Worm (Caenorhabditis elegans) whole organism, young adult: ENCODE results near the gene tbx-8.
A peak's percentile ranks its signal among the peaks of the same experiment; 100 is the strongest.

Experiments
- B0261.1 ChIP-seq: sonication (generic microtip); optimal IDR thresholded peaks from 2 replicates; lab custom pipeline; 2016; ENCODE audit warnings: mild to moderate bottlenecking, missing genetic modification characterization, moderate library complexity, missing compliant biosample characterization
- B0336.3 ChIP-seq: fragments of 200-800 bp; sonication (Bioruptor generic); IDR thresholded peaks from 2 replicates; pipeline ENCODE4 v1.3.6; 2022; ENCODE audit warnings: missing genetic modification characterization, missing compliant biosample characterization
- C06A6.2 ChIP-seq: fragments of 200-800 bp; sonication (Bioruptor generic); conservative IDR thresholded peaks from 2 replicates; pipeline ENCODE4 v1.3.6; 2022; ENCODE audit warnings: missing genetic modification characterization, missing compliant biosample characterization
- F22D6.2 ChIP-seq: sonication (generic microtip); optimal IDR thresholded peaks from 2 replicates; lab custom pipeline; 2016; ENCODE audit warnings: mild to moderate bottlenecking, missing genetic modification characterization, missing compliant biosample characterization
- F37B4.10 ChIP-seq: fragments of 200-800 bp; sonication (Bioruptor generic); IDR thresholded peaks from 2 replicates; pipeline ENCODE4 v1.3.6; 2022; ENCODE audit warnings: missing genetic modification characterization, missing compliant biosample characterization
- T07F8.4 ChIP-seq: sonication (generic microtip); optimal IDR thresholded peaks from 2 replicates; lab custom pipeline; 2016; ENCODE audit warnings: mild to moderate bottlenecking, missing genetic modification characterization, moderate library complexity, missing compliant biosample characterization
- Y53F4B.3 ChIP-seq: fragments of 200-800 bp; sonication (Bioruptor generic); IDR thresholded peaks from 2 replicates; pipeline ENCODE4 v1.3.6; 2022; ENCODE audit warnings: missing genetic modification reagents, missing genetic modification characterization, missing compliant biosample characterization
- athp-1 ChIP-seq: sonication (generic microtip); optimal IDR thresholded peaks from 2 replicates; lab custom pipeline; 2017; ENCODE audit warnings: mild to moderate bottlenecking, missing genetic modification characterization, missing compliant biosample characterization
- bed-1 ChIP-seq: fragments of 200-800 bp; sonication (Bioruptor generic); IDR thresholded peaks from 2 replicates; pipeline ENCODE4 v1.3.6; 2022; ENCODE audit warnings: missing genetic modification reagents, missing genetic modification characterization, missing compliant biosample characterization
- bed-2 ChIP-seq: fragments of 200-800 bp; sonication (Bioruptor generic); IDR thresholded peaks from 2 replicates; pipeline ENCODE4 v1.3.6; 2022; ENCODE audit warnings: missing genetic modification reagents, missing genetic modification characterization, missing compliant biosample characterization
- cebp-2 ChIP-seq: fragments of 200-800 bp; sonication (Bioruptor generic); IDR thresholded peaks from 2 replicates; pipeline ENCODE4 v1.3.6; 2022; ENCODE audit warnings: missing genetic modification characterization, missing compliant biosample characterization
- ceh-100 ChIP-seq: fragments of 200-800 bp; sonication (Bioruptor generic); IDR thresholded peaks from 2 replicates; pipeline ENCODE4 v1.3.6; 2022; ENCODE audit warnings: missing genetic modification reagents, missing genetic modification characterization, missing compliant biosample characterization
- ceh-27 ChIP-seq: fragments of 200-800 bp; sonication (Bioruptor generic); optimal IDR thresholded peaks from 2 replicates; lab custom pipeline; 2018; ENCODE audit warnings: mild to moderate bottlenecking, missing genetic modification characterization, moderate library complexity, missing compliant biosample characterization
- ceh-58 ChIP-seq: fragments of 200-800 bp; sonication (Bioruptor generic); IDR thresholded peaks from 2 replicates; pipeline ENCODE4 v1.3.6; 2022; ENCODE audit warnings: missing genetic modification characterization, missing compliant biosample characterization
- ceh-91 ChIP-seq: fragments of 200-800 bp; sonication (Bioruptor generic); IDR thresholded peaks from 2 replicates; pipeline ENCODE4 v1.3.6; 2022; ENCODE audit warnings: missing genetic modification reagents, missing genetic modification characterization, missing compliant biosample characterization
- dpff-1 ChIP-seq: sonication (generic microtip); optimal IDR thresholded peaks from 2 replicates; lab custom pipeline; 2017; ENCODE audit warnings: mild to moderate bottlenecking, missing genetic modification characterization, missing compliant biosample characterization
- egl-18 ChIP-seq: fragments of 200-800 bp; sonication (Bioruptor generic); IDR thresholded peaks from 2 replicates; pipeline ENCODE4 v1.3.6; 2022; ENCODE audit warnings: missing genetic modification reagents, missing genetic modification characterization, missing compliant biosample characterization
- egrh-3 ChIP-seq: fragments of 200-800 bp; sonication (Bioruptor generic); IDR thresholded peaks from 2 replicates; pipeline ENCODE4 v1.3.6; 2022; ENCODE audit warnings: missing genetic modification reagents, missing genetic modification characterization, missing compliant biosample characterization
- ets-4 ChIP-seq: fragments of 200-800 bp; sonication (Bioruptor generic); optimal IDR thresholded peaks from 2 replicates; lab custom pipeline; 2018; ENCODE audit warnings: mild to moderate bottlenecking, missing genetic modification characterization, missing compliant biosample characterization
- fkh-3 ChIP-seq: sonication (generic microtip); optimal IDR thresholded peaks from 2 replicates; lab custom pipeline; 2016; ENCODE audit warnings: mild to moderate bottlenecking, missing genetic modification characterization, missing compliant biosample characterization
- gei-17 ChIP-seq: fragments of 200-800 bp; sonication (Bioruptor generic); optimal IDR thresholded peaks from 2 replicates; lab custom pipeline; 2018; ENCODE audit warnings: mild to moderate bottlenecking, missing genetic modification characterization, missing compliant biosample characterization
- him-1 ChIP-seq: sonication (generic microtip); optimal IDR thresholded peaks from 2 replicates; lab custom pipeline; 2016; ENCODE audit warnings: missing genotype, missing genetic modification reagents, missing genetic modification characterization, missing compliant biosample characterization
- hmg-1.2 ChIP-seq: fragments of 200-800 bp; sonication (Bioruptor generic); IDR thresholded peaks from 2 replicates; pipeline ENCODE4 v1.3.6; 2022; ENCODE audit warnings: missing genetic modification reagents, missing genetic modification characterization, missing compliant biosample characterization
- hmg-20 ChIP-seq: fragments of 200-800 bp; sonication (Bioruptor generic); IDR thresholded peaks from 2 replicates; pipeline ENCODE4 v1.3.6; 2022; ENCODE audit warnings: missing genetic modification reagents, missing genetic modification characterization, missing compliant biosample characterization
- hsf-1 ChIP-seq: fragments of 200-800 bp; sonication (Bioruptor generic); IDR thresholded peaks from 2 replicates; pipeline ENCODE4 v1.3.6; 2022; ENCODE audit warnings: missing genetic modification reagents, missing genetic modification characterization, missing compliant biosample characterization
- let-607 ChIP-seq, 2 experiments: fragments of 200-800 bp in 1 of 2; sonication (Bioruptor generic) in 1 of 2; sonication (generic microtip) in 1 of 2; optimal IDR thresholded peaks; 2 replicates each; lab custom pipeline; 2016 to 2018; ENCODE audit warnings: mild to moderate bottlenecking in 2 of 2, missing compliant biosample characterization in 2 of 2, missing genetic modification characterization in 2 of 2, moderate library complexity in 2 of 2, missing genotype in 1 of 2
- lin-35 ChIP-seq, 3 experiments: fragments of 150-350 bp in 2 of 3; sonication (generic microtip) in 1 of 3; optimal IDR thresholded peaks; 2 replicates each; lab custom pipeline; 2014 to 2018; ENCODE audit warnings: missing biosample characterization in 3 of 3, missing genetic modification characterization in 3 of 3, missing genetic modification reagents in 3 of 3
- madf-10 ChIP-seq: sonication (generic microtip); optimal IDR thresholded peaks from 2 replicates; lab custom pipeline; 2016; ENCODE audit warnings: mild to moderate bottlenecking, missing genetic modification characterization, missing compliant biosample characterization
- madf-3 ChIP-seq: fragments of 200-800 bp; sonication (Bioruptor generic); IDR thresholded peaks from 2 replicates; pipeline ENCODE4 v1.3.6; 2022; ENCODE audit warnings: missing genetic modification reagents, missing genetic modification characterization, missing compliant biosample characterization
- madf-6 ChIP-seq: fragments of 200-800 bp; sonication (Bioruptor generic); IDR thresholded peaks from 2 replicates; pipeline ENCODE4 v1.3.6; 2022; ENCODE audit warnings: missing genetic modification reagents, missing genetic modification characterization, missing compliant biosample characterization
- mcd-1 ChIP-seq: fragments of 200-800 bp; sonication (Bioruptor generic); IDR thresholded peaks from 2 replicates; pipeline ENCODE4 v1.3.6; 2022; ENCODE audit warnings: missing genetic modification reagents, missing genetic modification characterization, missing compliant biosample characterization
- mxl-1 ChIP-seq: sonication (generic microtip); optimal IDR thresholded peaks from 2 replicates; lab custom pipeline; 2016; ENCODE audit warnings: missing genetic modification characterization, missing compliant biosample characterization
- nfya-1 ChIP-seq: sonication (generic microtip); optimal IDR thresholded peaks from 2 replicates; lab custom pipeline; 2017; ENCODE audit warnings: antibody characterized with exemption, missing compliant biosample characterization, missing genetic modification characterization, borderline replicate concordance; ENCODE audit not compliant: insufficient read depth
- nfya-2 ChIP-seq: fragments of 200-800 bp; sonication (Bioruptor generic); IDR thresholded peaks from 2 replicates; pipeline ENCODE4 v1.3.6; 2022; ENCODE audit warnings: missing genetic modification reagents, missing genetic modification characterization, missing compliant biosample characterization
- nhr-120 ChIP-seq: fragments of 200-800 bp; sonication (Bioruptor generic); IDR thresholded peaks from 2 replicates; pipeline ENCODE4 v1.3.6; 2022; ENCODE audit warnings: missing genetic modification characterization, missing compliant biosample characterization
- nhr-179 ChIP-seq: sonication (generic microtip); optimal IDR thresholded peaks from 2 replicates; lab custom pipeline; 2016; ENCODE audit warnings: mild to moderate bottlenecking, missing genetic modification characterization, missing compliant biosample characterization
- nhr-80 ChIP-seq: sonication (generic microtip); optimal IDR thresholded peaks from 2 replicates; lab custom pipeline; 2016; ENCODE audit warnings: missing genetic modification characterization, missing compliant biosample characterization
- pbrm-1 ChIP-seq: fragments of 200-800 bp; sonication (Bioruptor generic); IDR thresholded peaks from 2 replicates; pipeline ENCODE4 v1.3.6; 2022; ENCODE audit warnings: missing genetic modification reagents, missing genetic modification characterization, missing compliant biosample characterization
- pha-4 ChIP-seq: fragments of 150-350 bp; sonication (generic microtip); optimal IDR thresholded peaks from 2 replicates; lab custom pipeline; 2014; ENCODE audit warnings: missing biosample characterization, missing genetic modification reagents, missing genetic modification characterization
- rec-8 ChIP-seq, 2 experiments: sonication (generic microtip); optimal IDR thresholded peaks; 2 replicates each; lab custom pipeline; 2016; ENCODE audit warnings: mild to moderate bottlenecking in 2 of 2, missing genetic modification characterization in 2 of 2, missing genetic modification reagents in 2 of 2, missing genotype in 2 of 2, missing biosample characterization in 1 of 2, missing compliant biosample characterization in 1 of 2, moderate library complexity in 1 of 2
- repo-1 ChIP-seq: sonication (generic microtip); optimal IDR thresholded peaks from 2 replicates; lab custom pipeline; 2017; ENCODE audit warnings: mild to moderate bottlenecking, missing genetic modification characterization, missing compliant biosample characterization
- somi-1 ChIP-seq: fragments of 200-800 bp; sonication (Bioruptor generic); optimal IDR thresholded peaks from 2 replicates; lab custom pipeline; 2018; ENCODE audit warnings: mild to moderate bottlenecking, missing genetic modification characterization, missing compliant biosample characterization
- sptf-2 ChIP-seq: fragments of 200-800 bp; sonication (Bioruptor generic); optimal IDR thresholded peaks from 2 replicates; lab custom pipeline; 2018; ENCODE audit warnings: mild to moderate bottlenecking, missing genetic modification characterization, missing compliant biosample characterization
- unc-130 ChIP-seq: sonication (generic microtip); optimal IDR thresholded peaks from 2 replicates; lab custom pipeline; 2016; ENCODE audit warnings: missing genetic modification reagents, missing genetic modification characterization, missing compliant biosample characterization
- unc-62 ChIP-seq: fragments of 150-350 bp; optimal IDR thresholded peaks from 2 replicates; lab custom pipeline; 2014; ENCODE audit warnings: missing biosample characterization, missing genetic modification reagents, missing genetic modification characterization
- xnd-1 ChIP-seq: sonication (generic microtip); optimal IDR thresholded peaks from 2 replicates; lab custom pipeline; 2016; ENCODE audit warnings: missing genotype, missing genetic modification reagents, missing genetic modification characterization, missing compliant biosample characterization
- zfh-2 ChIP-seq: fragments of 200-800 bp; sonication (Bioruptor generic); conservative IDR thresholded peaks from 2 replicates; pipeline ENCODE4 v1.3.6; 2022; ENCODE audit warnings: missing genetic modification reagents, missing genetic modification characterization, missing compliant biosample characterization
- ztf-25 ChIP-seq: fragments of 200-800 bp; sonication (Bioruptor generic); IDR thresholded peaks from 2 replicates; pipeline ENCODE4 v1.3.6; 2022; ENCODE audit warnings: missing genetic modification reagents, missing genetic modification characterization, missing compliant biosample characterization
- ztf-3 ChIP-seq: fragments of 200-800 bp; sonication (Bioruptor generic); optimal IDR thresholded peaks from 2 replicates; lab custom pipeline; 2018; ENCODE audit warnings: mild to moderate bottlenecking, missing genetic modification characterization, missing compliant biosample characterization

Gene tbx-8

DNA sequence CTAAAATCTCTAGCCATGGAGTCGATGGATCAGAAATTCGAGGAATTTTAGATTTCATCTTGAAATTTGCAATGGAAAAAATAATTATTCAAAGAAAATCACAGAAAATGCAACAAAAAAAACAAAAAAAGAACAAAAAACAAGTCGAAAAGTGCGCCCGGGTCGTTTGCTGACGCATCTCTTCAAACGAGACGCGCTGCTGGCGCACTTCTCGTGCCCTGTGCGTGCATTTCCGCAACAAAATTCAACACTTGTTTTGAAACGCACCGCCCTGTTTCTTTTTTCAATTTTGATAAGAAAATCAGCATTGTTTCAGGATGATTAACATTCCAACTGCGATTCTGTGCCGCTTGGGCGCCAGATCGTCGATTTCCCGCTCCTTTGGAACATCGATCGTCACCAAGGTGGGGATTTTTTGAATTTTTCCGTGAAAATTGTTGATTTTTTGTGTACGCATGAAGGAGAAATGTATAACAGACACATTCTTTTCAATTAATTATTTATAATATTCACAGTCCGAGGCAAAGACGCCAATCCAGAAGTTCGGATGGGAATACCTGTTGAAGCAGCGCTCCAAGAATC, 13.1 kb upstream of the tbx-8 start, which contains the start of the genes jmjd-4 and mev-1 (continued):
- TF ChIP-seq mcd-1 (GFP tag; lab: Robert Waterston, UW): peak; percentile 94
- TF ChIP-seq athp-1 (tag; lab: Kevin White, UChicago): peak; percentile 7
- TF ChIP-seq somi-1 (GFP tag; lab: Kevin White, UChicago): no peak
- TF ChIP-seq pbrm-1: peak; percentile 86
- no peak for TF ChIP-seq fkh-3 (tag; lab: Kevin White, UChicago)
- TF ChIP-seq nhr-179: no peak
- TF ChIP-seq hsf-1 (GFP tag; lab: Robert Waterston, UW): peak; percentile 67
- no peak for TF ChIP-seq bed-1 (GFP tag; lab: Robert Waterston, UW)
- TF ChIP-seq Y53F4B.3 (GFP tag; lab: Robert Waterston, UW): no peak
- peak in 1 of 3 experiments; percentile 87 for TF ChIP-seq lin-35 (GFP tag; optimal IDR thresholded peaks at IDR 0.05; lab: Kevin White, UChicago)
- TF ChIP-seq let-607 (tag; optimal IDR thresholded peaks at IDR 0.05; lab: Kevin White, UChicago): peak; percentile 58 to 75
- TF ChIP-seq nhr-80: peak; percentile 84
- TF ChIP-seq sptf-2 (GFP tag; lab: Kevin White, UChicago): no peak
- TF ChIP-seq mxl-1: no peak
- TF ChIP-seq ceh-27 (GFP tag; lab: Kevin White, UChicago): peak; percentile 61
- peak; percentile 53 for TF ChIP-seq gei-17
- TF ChIP-seq F37B4.10 (GFP tag; lab: Robert Waterston, UW): 0 out of 2 replicates have a peak, but pooled peaks have one; percentile 8
- TF ChIP-seq ceh-58 (GFP tag; lab: Robert Waterston, UW): no peak
- TF ChIP-seq xnd-1 (tag; lab: Kevin White, UChicago): peak; percentile 76
- no peak for TF ChIP-seq cebp-2 (GFP tag; lab: Robert Waterston, UW)
- no peak for TF ChIP-seq nfya-2
- peak; percentile 70 for TF ChIP-seq C06A6.2
- TF ChIP-seq ceh-91 (GFP tag; lab: Robert Waterston, UW): peak; percentile 53
- TF ChIP-seq T07F8.4: no peak
- TF ChIP-seq ztf-25 (GFP tag; lab: Robert Waterston, UW): no peak
- TF ChIP-seq egl-18 (GFP tag; lab: Robert Waterston, UW): no peak
- TF ChIP-seq pha-4 (tag; lab: Kevin White, UChicago): peak; percentile 66
- TF ChIP-seq zfh-2 (GFP tag; lab: Robert Waterston, UW): peak; percentile 84
- TF ChIP-seq nhr-120 (GFP tag; lab: Robert Waterston, UW): no peak
- TF ChIP-seq nfya-1 (tag; lab: Kevin White, UChicago): no peak
- TF ChIP-seq ztf-3 (GFP tag; lab: Kevin White, UChicago): no peak
- no peak for TF ChIP-seq egrh-3 (GFP tag; lab: Robert Waterston, UW)
- TF ChIP-seq unc-130 (GFP tag; lab: Kevin White, UChicago): no peak
- peak; percentile 39; the same call in 1 of the 2 replicates for TF ChIP-seq hmg-20 (GFP tag; lab: Robert Waterston, UW)
- 0 out of 2 replicates have a peak, but pooled peaks have one; percentile 12 for TF ChIP-seq bed-2 (GFP tag; lab: Robert Waterston, UW)
- peak; percentile 77 for TF ChIP-seq repo-1
- no peak for TF ChIP-seq dpff-1
- TF ChIP-seq unc-62 (GFP tag; lab: Kevin White, UChicago): no peak
- peak; percentile 48 for TF ChIP-seq F22D6.2
- TF ChIP-seq madf-6 (GFP tag; lab: Robert Waterston, UW): peak; percentile 87
- TF ChIP-seq ets-4 (GFP tag; lab: Kevin White, UChicago): peak; percentile 70
- TF ChIP-seq rec-8 (tag; optimal IDR thresholded peaks at IDR 0.05; lab: Kevin White, UChicago): no peak
- peak; percentile 67 for TF ChIP-seq hmg-1.2 (GFP tag; lab: Robert Waterston, UW)
- no peak for TF ChIP-seq B0261.1
- TF ChIP-seq madf-10: peak; percentile 3
- TF ChIP-seq madf-3: peak; percentile 80
- TF ChIP-seq B0336.3 (GFP tag; lab: Robert Waterston, UW): peak; percentile 94
- peak; percentile 78 for TF ChIP-seq ceh-100 (GFP tag; lab: Robert Waterston, UW)
- no peak for TF ChIP-seq him-1
